Worm (Caenorhabditis elegans): ENCODE measurements around the gene C53C7.3.

- TF ChIP-seq him-1 (tag; optimal IDR thresholded peaks at IDR 0.05) (no peak), dao-5 (tag; optimal IDR thresholded peaks at IDR 0.05) (no peak), W03F9.2 (tag; optimal IDR thresholded peaks at IDR 0.05) (no peak)
Measured at ce11 chrX:13074373-13074772, 26.0 kb downstream of the C53C7.3 start, which contains the start of gene ceh-28.

Data from whole organism, L4/young adult.